Worm (Caenorhabditis elegans) whole organism, mixed stage, embryonic: ENCODE data around the gene kcc-2.
A peak's percentile ranks its signal among the peaks of the same experiment; 100 is the strongest.

Experiments used
- blmp-1 ChIP-seq: fragments of 150-350 bp; optimal IDR thresholded peaks from 2 replicates; lab custom pipeline; 2014; ENCODE audit warnings: missing biosample characterization, missing genetic modification characterization
- ceh-43 ChIP-seq: fragments of 200-800 bp; sonication (Bioruptor generic); optimal IDR thresholded peaks from 2 replicates; lab custom pipeline; 2018; ENCODE audit warnings: mild to moderate bottlenecking, missing genetic modification characterization, moderate library complexity, missing compliant biosample characterization
- elt-1 ChIP-seq: sonication (generic microtip); optimal IDR thresholded peaks from 2 replicates; lab custom pipeline; 2017; ENCODE audit warnings: missing genetic modification characterization, mild to moderate bottlenecking, missing compliant biosample characterization, antibody characterized with exemption, moderate library complexity, borderline replicate concordance; ENCODE audit not compliant: insufficient read depth
- lin-13 ChIP-seq: fragments of 150-350 bp; optimal IDR thresholded peaks from 2 replicates; lab custom pipeline; 2014; ENCODE audit warnings: missing biosample characterization, missing genetic modification characterization
- lsy-2 ChIP-seq: fragments of 150-350 bp; optimal IDR thresholded peaks from 2 replicates; lab custom pipeline; 2014; ENCODE audit warnings: missing biosample characterization, missing genetic modification characterization
- mab-5 ChIP-seq: fragments of 150-350 bp; optimal IDR thresholded peaks from 2 replicates; lab custom pipeline; 2014; ENCODE audit warnings: missing biosample characterization, missing genetic modification characterization
- mep-1 ChIP-seq: fragments of 150-350 bp; optimal IDR thresholded peaks from 2 replicates; lab custom pipeline; 2017; ENCODE audit warnings: missing biosample characterization, missing genetic modification reagents, missing genetic modification characterization, inconsistent platforms
- pha-4 ChIP-seq: fragments of 150-350 bp; optimal IDR thresholded peaks from 2 replicates; lab custom pipeline; 2018; ENCODE audit warnings: missing biosample characterization, missing genetic modification reagents, missing genetic modification characterization
- sem-2 ChIP-seq: fragments of 200-800 bp; sonication (Bioruptor generic); optimal IDR thresholded peaks from 2 replicates; lab custom pipeline; 2018; ENCODE audit warnings: mild to moderate bottlenecking, missing genetic modification characterization, missing compliant biosample characterization
- snpc-4 ChIP-seq: fragments of 150-350 bp; optimal IDR thresholded peaks from 2 replicates; lab custom pipeline; 2014; ENCODE audit warnings: missing biosample characterization, missing genetic modification characterization
- unc-39 ChIP-seq: fragments of 150-350 bp; optimal IDR thresholded peaks from 2 replicates; lab custom pipeline; 2014; ENCODE audit warnings: missing biosample characterization, missing genetic modification characterization
- ztf-11 ChIP-seq: fragments of 150-350 bp; optimal IDR thresholded peaks from 2 replicates; lab custom pipeline; 2014; ENCODE audit warnings: missing biosample characterization, missing genetic modification characterization

DNA sequence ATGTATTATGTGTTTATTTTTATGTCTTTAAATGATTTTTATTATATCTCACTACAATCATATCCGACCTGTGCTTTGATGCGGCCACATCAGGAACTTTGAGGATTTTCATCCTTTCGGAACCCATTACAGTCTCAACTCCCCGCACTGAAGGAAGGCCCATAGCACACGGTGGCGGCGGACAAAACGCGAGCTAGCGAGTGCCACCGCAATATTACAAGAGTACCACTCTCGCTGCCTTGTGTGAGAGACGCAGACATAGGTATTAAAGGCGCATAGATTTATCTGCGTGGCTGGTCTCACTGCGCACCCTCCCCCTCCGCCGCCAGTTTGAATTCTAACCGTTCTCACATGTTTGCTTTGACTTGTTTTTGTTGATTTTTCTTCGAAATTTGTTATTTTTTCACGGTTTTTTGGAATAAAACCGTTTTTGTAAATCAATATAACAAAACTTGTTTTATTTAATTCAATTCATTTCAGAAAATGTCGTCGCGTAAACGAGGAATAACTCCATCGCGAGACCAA is 77.0 kb downstream of the kcc-2 start, which contains the start of gene zen-4:
- peak; percentile 35 for TF ChIP-seq lsy-2
- TF ChIP-seq lin-13 (tag; lab: Kevin White, UChicago): peak; percentile 93
- TF ChIP-seq mep-1: peak; percentile 72
- no peak for TF ChIP-seq sem-2 (GFP tag; lab: Kevin White, UChicago)
- peak; percentile 56 for TF ChIP-seq pha-4
- no peak for TF ChIP-seq ceh-43
- TF ChIP-seq blmp-1 (tag; lab: Kevin White, UChicago): no peak
- TF ChIP-seq elt-1: no peak
- no peak for TF ChIP-seq mab-5 (tag; lab: Kevin White, UChicago)
- no peak for TF ChIP-seq unc-39 (tag; lab: Kevin White, UChicago)
- peak; percentile 10 for TF ChIP-seq ztf-11 (tag; lab: Kevin White, UChicago)
- TF ChIP-seq snpc-4 (tag; lab: Kevin White, UChicago): no peak
